Fruit fly (Drosophila melanogaster) whole organism: ENCODE data around the gene betaCOP.

Experiments
- CG8478 ChIP-seq: fragments of >200 bp; optimal IDR thresholded peaks from 2 replicates; lab custom pipeline; 2018; ENCODE audit warnings: inconsistent platforms
- Dll ChIP-seq: fragments of >200 bp; optimal IDR thresholded peaks from 2 replicates; lab custom pipeline; 2017
- EcR ChIP-seq, 2 experiments: fragments of >200 bp; optimal IDR thresholded peaks; 2 replicates each; lab custom pipeline; 2017; ENCODE audit warnings: missing biosample characterization in 2 of 2, missing genetic modification characterization in 2 of 2, missing genetic modification reagents in 2 of 2
- pan ChIP-seq: fragments of >200 bp; optimal IDR thresholded peaks from 2 replicates; lab custom pipeline; 2017

DNA sequence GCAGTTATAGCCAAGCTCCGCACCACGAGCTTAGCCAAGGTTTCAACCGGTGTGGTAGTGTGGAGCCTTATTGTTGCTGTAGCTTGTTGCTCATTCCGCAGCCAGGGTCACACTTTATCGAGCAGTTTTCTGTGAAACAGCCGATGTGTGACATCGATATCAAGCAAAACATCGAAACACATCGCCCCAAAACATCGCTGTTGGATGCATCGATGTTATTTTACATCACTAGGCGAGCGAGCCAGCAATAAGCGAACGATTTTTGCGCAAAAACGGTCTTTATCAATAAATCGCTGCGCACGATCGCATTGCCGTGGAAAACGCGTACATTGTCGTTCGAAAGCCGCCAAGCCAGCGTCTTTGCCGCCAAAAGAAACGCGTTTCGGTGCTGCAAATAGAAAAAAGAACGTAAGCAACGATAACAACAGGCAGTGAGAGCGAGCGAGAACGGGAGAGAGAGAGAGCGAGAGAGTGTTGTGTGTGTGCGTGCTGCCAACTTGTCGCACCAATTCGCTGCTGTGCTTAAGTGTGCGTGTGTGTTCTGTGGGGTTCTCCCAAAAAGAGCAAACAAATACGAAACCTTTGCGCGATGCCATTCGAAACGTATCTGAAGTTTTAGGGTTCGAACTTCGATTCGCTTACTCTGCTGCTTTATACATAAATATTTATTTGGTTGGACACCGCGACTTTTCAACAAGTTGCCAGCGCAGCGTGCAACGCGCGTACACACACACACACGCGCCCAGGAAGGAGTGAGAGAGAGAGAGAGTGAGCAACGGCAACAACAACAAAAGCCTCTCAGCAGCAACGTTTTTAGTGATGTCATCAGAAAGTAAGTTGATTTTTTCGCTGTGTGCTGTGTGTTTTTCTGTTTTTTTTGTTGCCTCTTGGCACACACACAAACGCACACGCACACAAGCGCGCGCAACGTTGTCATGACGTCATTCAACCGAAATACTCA lies 14.0 kb downstream of the betaCOP start:
- TF ChIP-seq CG8478 (lab: Kevin White, UChicago) (peak; percentile 76), Dll (lab: Kevin White, UChicago) (peak; percentile 95), EcR (GFP tag; optimal IDR thresholded peaks at IDR 0.05; lab: Kevin White, UChicago) (no peak), pan (lab: Kevin White, UChicago) (no peak)
